Worm (Caenorhabditis elegans) whole organism, L1 larva: Measurements from ENCODE around the gene C47E12.10.

Experiments used
- blmp-1 ChIP-seq: fragments of 150-350 bp; optimal IDR thresholded peaks from 2 replicates; lab custom pipeline; 2014; ENCODE audit warnings: missing biosample characterization, missing genetic modification characterization
- jun-1 ChIP-seq: fragments of 150-350 bp; optimal IDR thresholded peaks from 2 replicates; lab custom pipeline; 2014; ENCODE audit warnings: missing biosample characterization, missing genetic modification reagents, missing genetic modification characterization
- lin-39 ChIP-seq: fragments of 150-350 bp; optimal IDR thresholded peaks from 2 replicates; lab custom pipeline; 2014; ENCODE audit warnings: missing biosample characterization, missing genetic modification reagents, missing genetic modification characterization
- mdl-1 ChIP-seq, 2 experiments: fragments of 150-350 bp; optimal IDR thresholded peaks; 2 replicates each; lab custom pipeline; 2014 to 2017; ENCODE audit warnings: missing biosample characterization in 2 of 2, missing genetic modification characterization in 2 of 2, inconsistent platforms in 1 of 2
- nhr-77 ChIP-seq: fragments of 150-350 bp; optimal IDR thresholded peaks from 2 replicates; lab custom pipeline; 2014; ENCODE audit warnings: missing biosample characterization, missing genetic modification characterization
- snpc-4 ChIP-seq: fragments of 150-350 bp; optimal IDR thresholded peaks from 2 replicates; lab custom pipeline; 2014; ENCODE audit warnings: missing biosample characterization, missing genetic modification characterization
- unc-130 ChIP-seq: fragments of 150-350 bp; optimal IDR thresholded peaks from 2 replicates; lab custom pipeline; 2017; ENCODE audit warnings: missing biosample characterization, missing genetic modification characterization, inconsistent platforms
- zag-1 ChIP-seq: fragments of 150-350 bp; optimal IDR thresholded peaks from 2 replicates; lab custom pipeline; 2014; ENCODE audit warnings: missing biosample characterization, missing genetic modification characterization

ce11 chrIV:10022991-10023390 lies 50.4 kb downstream of the C47E12.10 start, which contains the start of gene F44D12.8:
- TF ChIP-seq unc-130 (tag; lab: Kevin White, UChicago), result no peak
- no peak for TF ChIP-seq zag-1 (tag; lab: Kevin White, UChicago)
- TF ChIP-seq snpc-4, result no peak
- TF ChIP-seq nhr-77 (tag; lab: Kevin White, UChicago), result no peak
- TF ChIP-seq lin-39 (tag; lab: Kevin White, UChicago), result no peak
- no peak for TF ChIP-seq jun-1 (tag; lab: Kevin White, UChicago)
- TF ChIP-seq mdl-1 (tag; optimal IDR thresholded peaks at IDR 0.05; lab: Kevin White, UChicago), result no peak
- no peak for TF ChIP-seq blmp-1 (tag; lab: Kevin White, UChicago)
